In genomic region chrIII:9084329-9084728, ce11 we compare ENCODE assay signal across 1 worm cellular context.
A peak's percentile ranks its signal among the peaks of the same experiment; 100 is the strongest.
TF ChIP-seq lines count a peak whose summit lies in the region.

No protein-coding gene starts in this region.

TF ChIP-seq in whole organism, L1 larva, 84 proteins besides CTCF, POLR2A, EP300 and RAD21 (continued from another document):
- TF ChIP-seq fkh-8 (tag; optimal IDR thresholded peaks at IDR 0.05; lab: Kevin White, UChicago) (no peak), unc-130 (tag; optimal IDR thresholded peaks at IDR 0.05; lab: Kevin White, UChicago) (no peak), mep-1 (tag; optimal IDR thresholded peaks at IDR 0.05; lab: Kevin White, UChicago) (no peak), nhr-28 (tag; optimal IDR thresholded peaks at IDR 0.05; lab: Kevin White, UChicago) (no peak), pag-3 (tag; optimal IDR thresholded peaks at IDR 0.05; lab: Kevin White, UChicago; ENCODE audit: borderline replicate concordance, insufficient read depth) (no peak), lin-39 (tag; optimal IDR thresholded peaks at IDR 0.05; lab: Kevin White, UChicago) (peak; percentile 21), aha-1 (tag; optimal IDR thresholded peaks at IDR 0.05; lab: Kevin White, UChicago) (no peak)
